Fruit fly (Drosophila melanogaster): Measurements from ENCODE around the gene CG42446.

CG42446 gene

DNA sequence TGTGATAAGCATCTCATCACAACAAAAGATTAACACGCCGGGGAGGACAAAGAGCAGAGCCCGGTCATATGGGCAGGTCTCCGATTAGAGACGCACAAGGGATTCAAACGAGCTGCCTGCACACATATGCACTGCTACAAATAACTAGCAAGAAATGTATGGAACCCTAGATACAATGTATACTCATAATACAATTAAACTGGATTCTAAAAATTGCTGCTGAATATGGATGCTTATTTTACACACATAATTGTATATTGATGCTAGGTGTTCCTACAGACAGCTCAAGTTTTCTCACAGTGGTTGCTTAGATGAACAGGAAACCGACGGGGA, 22.9 kb downstream of the CG42446 start (continued):
- peak; percentile 13 for TF ChIP-seq CG17385 (GFP tag; optimal IDR thresholded peaks at IDR 0.05)
- TF ChIP-seq HLHmδ (GFP tag; optimal IDR thresholded peaks at IDR 0.05), result no peak
- TF ChIP-seq CG11247 (GFP tag; IDR thresholded peaks at IDR 0.05), result no peak
- TF ChIP-seq CG32532 (GFP tag; IDR thresholded peaks at IDR 0.05), result no peak
- TF ChIP-seq CG3995 (GFP tag; optimal IDR thresholded peaks at IDR 0.05), result no peak
- TF ChIP-seq CG12942 (GFP tag; optimal IDR thresholded peaks at IDR 0.05), result peak; percentile 1
- TF ChIP-seq mld (GFP tag; IDR thresholded peaks at IDR 0.05; ENCODE audit: partially characterized antibody), result no peak
- peak; percentile 70 for TF ChIP-seq pum (GFP tag; optimal IDR thresholded peaks at IDR 0.05)
- no peak for TF ChIP-seq Dek (tag; optimal IDR thresholded peaks at IDR 0.05)
- TF ChIP-seq toy (GFP tag; IDR thresholded peaks at IDR 0.05), result no peak
- TF ChIP-seq Ada2b (GFP tag; IDR thresholded peaks at IDR 0.05), result no peak
- TF ChIP-seq CG14050 (GFP tag; IDR thresholded peaks at IDR 0.05), result no peak
- no peak for TF ChIP-seq CG3407 (GFP tag; optimal IDR thresholded peaks at IDR 0.05)
- peak; percentile 63 for TF ChIP-seq pnt (GFP tag; optimal IDR thresholded peaks at IDR 0.05)
- peak; percentile 23; the same call in 2 of the 4 replicates for TF ChIP-seq Gug (GFP tag; IDR thresholded peaks at IDR 0.05)
- TF ChIP-seq slp2 (GFP tag; optimal IDR thresholded peaks at IDR 0.05), result peak; percentile 26
- TF ChIP-seq CG4360 (GFP tag; IDR thresholded peaks at IDR 0.05), result no peak
- TF ChIP-seq CG2678 (tag; optimal IDR thresholded peaks at IDR 0.05), result peak; percentile 27
- no peak for TF ChIP-seq Sry-β (GFP tag; optimal IDR thresholded peaks at IDR 0.05)
- TF ChIP-seq cad (GFP tag; optimal IDR thresholded peaks at IDR 0.05), result no peak
- TF ChIP-seq dmrt11E (tag; optimal IDR thresholded peaks at IDR 0.05), result peak; percentile 93
- no peak for TF ChIP-seq Dip2 (GFP tag; IDR thresholded peaks at IDR 0.05)
- peak; percentile 33; the same call in 1 of the 3 replicates for TF ChIP-seq CG7357 (GFP tag; IDR thresholded peaks at IDR 0.05)
- TF ChIP-seq wdn (GFP tag; IDR thresholded peaks at IDR 0.05), result no peak
- TF ChIP-seq CG32772 (GFP tag; IDR thresholded peaks at IDR 0.05), result 0 out of 2 replicates have a peak, but pooled peaks have one; percentile 26
- TF ChIP-seq CG8359 (GFP tag; optimal IDR thresholded peaks at IDR 0.05; ENCODE audit: borderline replicate concordance), result peak; percentile 63
- peak; percentile 42 for TF ChIP-seq pros (GFP tag; optimal IDR thresholded peaks at IDR 0.05)
- TF ChIP-seq emc (GFP tag; optimal IDR thresholded peaks at IDR 0.05), result no peak
- TF ChIP-seq org-1 (GFP tag; optimal IDR thresholded peaks at IDR 0.05), result peak; percentile 38
- no peak for TF ChIP-seq hb (GFP tag; IDR thresholded peaks at IDR 0.05; ENCODE audit: partially characterized antibody)
- no peak for TF ChIP-seq Doc2 (GFP tag; IDR thresholded peaks at IDR 0.05)
- TF ChIP-seq trh (GFP tag; optimal IDR thresholded peaks at IDR 0.05), result no peak
- peak; percentile 74 for TF ChIP-seq Six4 (GFP tag; optimal IDR thresholded peaks at IDR 0.05)
- TF ChIP-seq vnd (GFP tag; IDR thresholded peaks at IDR 0.05; ENCODE audit: partially characterized antibody), result no peak
- no peak for TF ChIP-seq ham (GFP tag; IDR thresholded peaks at IDR 0.05)
- TF ChIP-seq CG4820 (GFP tag; optimal IDR thresholded peaks at IDR 0.05), result peak; percentile 61
- TF ChIP-seq CG2889 (GFP tag; IDR thresholded peaks at IDR 0.05), result no peak
- TF ChIP-seq Max (GFP tag; optimal IDR thresholded peaks at IDR 0.05), result peak; percentile 43
- no peak for TF ChIP-seq hbn (GFP tag; IDR thresholded peaks at IDR 0.05; ENCODE audit: partially characterized antibody)
- peak; percentile 79 for TF ChIP-seq CG8765 (GFP tag; IDR thresholded peaks at IDR 0.05)
- TF ChIP-seq row (GFP tag; IDR thresholded peaks at IDR 0.05), result peak; percentile 77
- no peak for TF ChIP-seq Dad (GFP tag; optimal IDR thresholded peaks at IDR 0.05)
- no peak for TF ChIP-seq stc (GFP tag; IDR thresholded peaks at IDR 0.05)
- no peak for TF ChIP-seq CG10543 (GFP tag; optimal IDR thresholded peaks at IDR 0.05)
- TF ChIP-seq seq (GFP tag; IDR thresholded peaks at IDR 0.05), result no peak
- TF ChIP-seq CG17802 (tag; optimal IDR thresholded peaks at IDR 0.05), result no peak
- TF ChIP-seq ash1 (GFP tag; optimal IDR thresholded peaks at IDR 0.05), result no peak
- peak; percentile 65; the same call in 1 of the 3 replicates for TF ChIP-seq CG3726 (GFP tag; IDR thresholded peaks at IDR 0.05)
- peak; percentile 51 for TF ChIP-seq CG1233 (GFP tag; optimal IDR thresholded peaks at IDR 0.05)
- TF ChIP-seq br (optimal IDR thresholded peaks at IDR 0.05), result no peak
- TF ChIP-seq Atf3 (GFP tag; optimal IDR thresholded peaks at IDR 0.05), result peak; percentile 35
- no peak for TF ChIP-seq CG1792 (GFP tag; optimal IDR thresholded peaks at IDR 0.05)
- TF ChIP-seq E2f2 (GFP tag; IDR thresholded peaks at IDR 0.05), result 0 out of 2 replicates have a peak, but pooled peaks have one; percentile 17
